Fruit fly (Drosophila melanogaster): ENCODE results near the gene Hmt4-20.

- TF ChIP-seq psq (optimal IDR thresholded peaks at IDR 0.05): no peak
- TF ChIP-seq h (optimal IDR thresholded peaks at IDR 0.05): no peak
- no peak for TF ChIP-seq Sin3A (optimal IDR thresholded peaks at IDR 0.05)
- no peak for TF ChIP-seq insv (optimal IDR thresholded peaks at IDR 0.05)
- TF ChIP-seq Myc (optimal IDR thresholded peaks at IDR 0.05): no peak
Measured at dm6 chrX:646395-647009, 9.3 kb downstream of the Hmt4-20 start.

Data from Kc167 (cell line).